Fruit fly (Drosophila melanogaster): Measurements from ENCODE around the gene Trx2.

Trx2 gene

DNA sequence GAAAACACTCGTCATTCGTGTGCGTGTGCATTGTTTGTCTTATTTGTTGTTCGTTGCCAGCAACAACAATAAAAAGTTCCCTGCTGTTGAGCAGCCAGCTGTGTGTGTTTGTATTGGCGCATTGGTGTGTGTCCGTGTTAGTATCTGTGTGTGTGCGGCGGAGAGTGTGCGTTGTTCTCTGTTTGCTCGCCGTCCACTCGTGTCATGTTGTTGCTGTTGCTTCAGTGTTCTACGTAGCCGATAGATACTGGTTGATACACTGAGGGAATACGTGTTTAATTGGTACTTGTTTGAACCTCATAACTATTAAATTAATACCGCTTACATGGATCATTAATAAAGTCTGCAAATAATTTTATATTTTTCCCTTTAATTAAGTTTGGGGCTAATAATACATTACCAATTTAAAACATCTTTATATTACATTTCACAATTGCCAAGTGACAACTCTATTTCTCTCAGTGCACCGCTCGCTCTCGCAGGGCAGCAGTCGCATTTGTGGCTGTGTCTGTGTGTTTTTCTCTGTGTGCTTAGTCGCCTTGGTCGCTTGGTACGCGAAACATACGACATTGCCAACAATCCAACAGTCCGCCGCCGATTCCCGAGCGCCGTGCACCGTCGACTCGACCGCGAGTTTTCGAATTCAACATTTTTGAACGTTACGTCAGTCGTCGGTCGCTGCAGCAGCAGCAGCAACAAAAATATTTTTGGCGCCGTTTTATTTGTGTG is 44.4 kb upstream of the Trx2 start, which contains the start of gene brwl (continued):
- peak; percentile 91 for TF ChIP-seq CG6654 (GFP tag; optimal IDR thresholded peaks at IDR 0.05)
- 0 out of 3 replicates have a peak, but pooled peaks have one; percentile 29 for TF ChIP-seq knrl (GFP tag; IDR thresholded peaks at IDR 0.05; ENCODE audit: partially characterized antibody)
- TF ChIP-seq CG1233 (GFP tag; optimal IDR thresholded peaks at IDR 0.05), result peak; percentile 99
- TF ChIP-seq eyg (GFP tag; optimal IDR thresholded peaks at IDR 0.05), result peak; percentile 95
- TF ChIP-seq NK7.1 (GFP tag; optimal IDR thresholded peaks at IDR 0.05), result peak; percentile 96
- peak; percentile 84 for TF ChIP-seq CG10321 (GFP tag; IDR thresholded peaks at IDR 0.05)
- TF ChIP-seq Hmr (GFP tag; optimal IDR thresholded peaks at IDR 0.05), result peak; percentile 99
- TF ChIP-seq CG7928 (GFP tag; optimal IDR thresholded peaks at IDR 0.05), result peak; percentile 83
- TF ChIP-seq HLHmδ (GFP tag; optimal IDR thresholded peaks at IDR 0.05), result peak; percentile 85
- 0 out of 2 replicates have a peak, but pooled peaks have one; percentile 11 for TF ChIP-seq unc-4 (GFP tag; IDR thresholded peaks at IDR 0.05; ENCODE audit: partially characterized antibody)
- peak; percentile 99 for TF ChIP-seq CG10654 (GFP tag; optimal IDR thresholded peaks at IDR 0.05)
- TF ChIP-seq CG42726 (GFP tag; IDR thresholded peaks at IDR 0.05; ENCODE audit: partially characterized antibody), result no peak
- peak; percentile 96 for TF ChIP-seq rib (GFP tag; IDR thresholded peaks at IDR 0.05)
- peak; percentile 98 for TF ChIP-seq pho (GFP tag; optimal IDR thresholded peaks at IDR 0.05)
- TF ChIP-seq Rx (GFP tag; IDR thresholded peaks at IDR 0.05), result peak; percentile 97
- TF ChIP-seq CG10462 (GFP tag; optimal IDR thresholded peaks at IDR 0.05), result peak; percentile 99
- TF ChIP-seq Usf (GFP tag; optimal IDR thresholded peaks at IDR 0.05), result peak; percentile 97
- TF ChIP-seq otp (GFP tag; IDR thresholded peaks at IDR 0.05), result peak; percentile 96
- TF ChIP-seq Ravus (GFP tag; IDR thresholded peaks at IDR 0.05), result peak; percentile 95
- peak; percentile 99 for TF ChIP-seq Hsf (GFP tag; optimal IDR thresholded peaks at IDR 0.05)
- no peak for TF ChIP-seq sc (optimal IDR thresholded peaks at IDR 0.05)
- TF ChIP-seq sc (GFP tag; optimal IDR thresholded peaks at IDR 0.05), result peak; percentile 99
- peak; percentile 93 for TF ChIP-seq TFAM (GFP tag; optimal IDR thresholded peaks at IDR 0.05)
- peak; percentile 96 for TF ChIP-seq CG11247 (GFP tag; IDR thresholded peaks at IDR 0.05)
- peak; percentile 98 for TF ChIP-seq Awh (GFP tag; IDR thresholded peaks at IDR 0.05)
- TF ChIP-seq CG4404 (GFP tag; IDR thresholded peaks at IDR 0.05), result peak; percentile 98
- peak; percentile 99 for TF ChIP-seq CG8290 (GFP tag; optimal IDR thresholded peaks at IDR 0.05)
- TF ChIP-seq CG8290 (tag; optimal IDR thresholded peaks at IDR 0.05), result peak; percentile 92 to 93
- peak; percentile 98 for TF ChIP-seq kay (GFP tag; optimal IDR thresholded peaks at IDR 0.05)
- TF ChIP-seq CG15696 (tag; optimal IDR thresholded peaks at IDR 0.05), result peak; percentile 98
- TF ChIP-seq Gug (GFP tag; IDR thresholded peaks at IDR 0.05), result peak; percentile 95
- TF ChIP-seq ab (GFP tag; optimal IDR thresholded peaks at IDR 0.05), result peak; percentile 91
- TF ChIP-seq Opbp (GFP tag; IDR thresholded peaks at IDR 0.05; ENCODE audit: partially characterized antibody), result 0 out of 3 replicates have a peak, but pooled peaks have one; percentile 29
- TF ChIP-seq CG31224 (GFP tag; IDR thresholded peaks at IDR 0.05), result peak; percentile 96
- TF ChIP-seq CG17361 (GFP tag; IDR thresholded peaks at IDR 0.05), result peak; percentile 99
- peak; percentile 94 for TF ChIP-seq corto (GFP tag; optimal IDR thresholded peaks at IDR 0.05)
- peak in 1 of 3 experiments; percentile 99 for TF ChIP-seq lola (GFP tag; optimal IDR thresholded peaks at IDR 0.05)
- peak; percentile 99 for TF ChIP-seq CG15269 (tag; optimal IDR thresholded peaks at IDR 0.05)
- peak; percentile 93 for TF ChIP-seq CG5180 (GFP tag; optimal IDR thresholded peaks at IDR 0.05)
- peak; percentile 98 for TF ChIP-seq E2f1 (GFP tag; IDR thresholded peaks at IDR 0.05)
- peak; percentile 99 for TF ChIP-seq chif (GFP tag; optimal IDR thresholded peaks at IDR 0.05)
- peak; percentile 98 for TF ChIP-seq CG12219 (GFP tag; optimal IDR thresholded peaks at IDR 0.05)
- TF ChIP-seq mam (GFP tag; optimal IDR thresholded peaks at IDR 0.05), result peak; percentile 98
- peak; percentile 98 for TF ChIP-seq salm (tag; optimal IDR thresholded peaks at IDR 0.05)
- TF ChIP-seq gt (GFP tag; IDR thresholded peaks at IDR 0.05), result peak; percentile 95
- peak; percentile 90 for TF ChIP-seq CG4707 (GFP tag; optimal IDR thresholded peaks at IDR 0.05)
- peak; percentile 95 for TF ChIP-seq CG16779 (GFP tag; IDR thresholded peaks at IDR 0.05)
- peak; percentile 93 for TF ChIP-seq psq (GFP tag; optimal IDR thresholded peaks at IDR 0.05)
- TF ChIP-seq sens (GFP tag), result peak; percentile 100
- TF ChIP-seq HLH3B (GFP tag; IDR thresholded peaks at IDR 0.05), result peak; percentile 98
